Worm (Caenorhabditis elegans): Measurements from ENCODE around the gene F52E1.3.
A peak's percentile ranks its signal among the peaks of the same experiment; 100 is the strongest.

Gene F52E1.3

DNA sequence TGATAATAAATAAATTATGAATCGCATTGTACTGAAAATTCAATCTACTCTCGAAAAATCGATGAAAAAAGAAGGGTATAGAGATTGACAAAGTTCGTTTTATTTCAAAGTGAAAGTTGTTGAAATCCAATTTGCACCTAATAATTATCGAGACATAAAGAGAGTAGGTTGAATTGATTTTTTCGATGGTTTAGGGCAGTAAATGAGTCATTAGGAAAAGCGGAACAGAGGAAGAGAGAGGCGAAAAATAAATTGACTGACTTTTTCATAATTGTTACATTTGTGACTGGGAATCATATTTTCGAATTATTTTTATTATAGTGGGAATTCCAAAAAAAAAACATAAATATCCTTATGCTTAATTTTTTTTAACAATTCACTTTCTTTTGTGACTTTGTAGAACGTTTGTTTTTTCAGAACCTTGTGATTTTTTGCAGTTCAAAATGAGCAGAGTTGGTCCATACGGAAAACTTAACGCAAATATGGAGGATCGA is at the start of gene F52E1.3, which contains the start of gene pho-6:
F52E1.3 (plus strand) TSS at position 444 of the 494 bp plus-strand sequence.
pho-6 (minus strand) TSS at position 101 of the 494 bp plus-strand sequence.
- TF ChIP-seq attf-6 (GFP tag; IDR thresholded peaks at IDR 0.05) (no peak), mel-28 (tag; optimal IDR thresholded peaks at IDR 0.05; ENCODE audit: borderline replicate concordance) (no peak), ccch-3 (GFP tag; optimal IDR thresholded peaks at IDR 0.05) (no peak), Y53G8AR.9 (GFP tag; conservative IDR thresholded peaks at IDR 0.05) (no peak), nhr-120 (GFP tag; IDR thresholded peaks at IDR 0.05) (no peak), ztf-28 (GFP tag; IDR thresholded peaks at IDR 0.05) (no peak), nhr-80 (tag; optimal IDR thresholded peaks at IDR 0.05) (no peak), T26A5.8 (tag; optimal IDR thresholded peaks at IDR 0.05) (no peak), efl-1 (GFP tag; optimal IDR thresholded peaks at IDR 0.05) (no peak), somi-1 (GFP tag; optimal IDR thresholded peaks at IDR 0.05) (no peak), tlf-1 (GFP tag; optimal IDR thresholded peaks at IDR 0.05) (no peak), ZK185.1 (tag; optimal IDR thresholded peaks at IDR 0.05; ENCODE audit: poor library complexity, severe bottlenecking) (no peak), mxl-1 (tag; optimal IDR thresholded peaks at IDR 0.05) (no peak), ztf-25 (GFP tag; IDR thresholded peaks at IDR 0.05) (no peak), chd-7 (tag; optimal IDR thresholded peaks at IDR 0.05) (no peak), ets-4 (GFP tag; optimal IDR thresholded peaks at IDR 0.05) (no peak), hlh-12 (tag; optimal IDR thresholded peaks at IDR 0.05) (no peak), snpc-1.1 (tag; optimal IDR thresholded peaks at IDR 0.05; ENCODE audit: insufficient read depth) (no peak), F52B5.7 (tag; optimal IDR thresholded peaks at IDR 0.05) (no peak)

DNA sequence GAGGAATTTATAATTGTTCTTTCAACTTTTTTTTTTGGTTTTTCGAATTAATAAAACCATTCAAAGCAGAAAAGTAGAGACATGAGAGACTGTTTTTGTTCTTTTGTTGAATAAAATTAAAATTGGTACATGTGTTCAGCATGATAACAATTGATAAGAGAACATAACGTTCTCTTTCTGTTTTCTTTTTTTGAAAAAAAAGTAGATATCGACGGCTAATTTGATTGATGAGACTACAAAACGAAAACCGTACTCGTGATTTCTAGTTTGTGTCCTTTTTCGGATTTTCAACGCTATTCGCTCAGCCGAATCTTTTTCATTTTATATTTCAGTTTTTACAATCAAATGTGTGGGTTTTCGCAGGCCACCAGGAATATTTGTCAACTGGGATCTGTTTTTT is 49.2 kb upstream of the F52E1.3 start, which contains the start of gene C08D8.1:
C08D8.1 (plus strand) TSS at position 324 of the 400 bp plus-strand sequence.
- TF ChIP-seq ztf-26 (tag; optimal IDR thresholded peaks at IDR 0.05) (no peak), ztf-3 (GFP tag; optimal IDR thresholded peaks at IDR 0.05) (no peak), bed-2 (GFP tag; IDR thresholded peaks at IDR 0.05) (no peak)

ce11 chrV:8348959-8349389 is 45.6 kb upstream of the F52E1.3 start:
- TF ChIP-seq lsy-27 (tag; optimal IDR thresholded peaks at IDR 0.05; ENCODE audit: borderline replicate concordance, insufficient read depth): no peak
- TF ChIP-seq akir-1 (GFP tag; optimal IDR thresholded peaks at IDR 0.05): peak; percentile 68
- peak; percentile 65; the same call in 1 of the 2 replicates for TF ChIP-seq K11D2.4 (GFP tag; IDR thresholded peaks at IDR 0.05)
- peak; percentile 66 for TF ChIP-seq ceh-100 (GFP tag; IDR thresholded peaks at IDR 0.05)
- TF ChIP-seq D2030.7 (GFP tag; IDR thresholded peaks at IDR 0.05): peak; percentile 95
- no peak for TF ChIP-seq hlh-12 (tag; optimal IDR thresholded peaks at IDR 0.05)
- TF ChIP-seq somi-1 (GFP tag; optimal IDR thresholded peaks at IDR 0.05): peak; percentile 17
- no peak for TF ChIP-seq F37B4.10 (GFP tag; IDR thresholded peaks at IDR 0.05)
- TF ChIP-seq rcor-1 (GFP tag; IDR thresholded peaks at IDR 0.05): peak; percentile 95
- 0 out of 2 replicates have a peak, but pooled peaks have one; percentile 56 for TF ChIP-seq ztf-28 (GFP tag; IDR thresholded peaks at IDR 0.05)
- TF ChIP-seq lsl-1 (GFP tag; optimal IDR thresholded peaks at IDR 0.05): peak; percentile 81
- peak; percentile 10 for TF ChIP-seq dpl-1 (GFP tag; optimal IDR thresholded peaks at IDR 0.05)
- peak; percentile 15 for TF ChIP-seq B0035.1 (tag; optimal IDR thresholded peaks at IDR 0.05)
- TF ChIP-seq sdz-38 (tag; optimal IDR thresholded peaks at IDR 0.05): peak; percentile 54
- no peak for TF ChIP-seq dpff-1 (tag; optimal IDR thresholded peaks at IDR 0.05)
- TF ChIP-seq egl-44 (GFP tag; IDR thresholded peaks at IDR 0.05): peak; percentile 86
- 0 out of 2 replicates have a peak, but pooled peaks have one; percentile 32 for TF ChIP-seq cebp-2 (GFP tag; IDR thresholded peaks at IDR 0.05)
- no peak for TF ChIP-seq sea-2 (GFP tag; IDR thresholded peaks at IDR 0.05)
- TF ChIP-seq attf-3 (GFP tag; conservative IDR thresholded peaks at IDR 0.05): 0 out of 2 replicates have a peak, but pooled peaks have one; percentile 29
- peak; percentile 58 for TF ChIP-seq nhr-90 (tag; optimal IDR thresholded peaks at IDR 0.05)
- TF ChIP-seq madf-3 (GFP tag; IDR thresholded peaks at IDR 0.05): peak; percentile 67; the same call in 1 of the 2 replicates
- TF ChIP-seq zim-3 (tag; optimal IDR thresholded peaks at IDR 0.05): peak; percentile 0
- TF ChIP-seq K12H6.12 (tag; optimal IDR thresholded peaks at IDR 0.05): peak; percentile 28
- TF ChIP-seq bed-1 (GFP tag; IDR thresholded peaks at IDR 0.05): no peak
- peak; percentile 67 for TF ChIP-seq tlf-1 (GFP tag; optimal IDR thresholded peaks at IDR 0.05)
- no peak for TF ChIP-seq Y67H2A.10 (GFP tag; conservative IDR thresholded peaks at IDR 0.05)
- TF ChIP-seq ztf-26 (tag; optimal IDR thresholded peaks at IDR 0.05): no peak
- no peak for TF ChIP-seq T26A5.8 (tag; optimal IDR thresholded peaks at IDR 0.05)
- 0 out of 2 replicates have a peak, but pooled peaks have one; percentile 16 for TF ChIP-seq bed-2 (GFP tag; IDR thresholded peaks at IDR 0.05)
- no peak for TF ChIP-seq Y95B8A.8 (GFP tag; IDR thresholded peaks at IDR 0.05)
